Worm (Caenorhabditis elegans) whole organism, mixed stage, embryonic: Measurements from ENCODE around the gene C47E8.9.

Experiments
- M03D4.4 ChIP-seq: sonication (generic microtip); optimal IDR thresholded peaks from 2 replicates; lab custom pipeline; 2017; ENCODE audit warnings: mild to moderate bottlenecking, missing genetic modification characterization, missing compliant biosample characterization
- bed-3 ChIP-seq: fragments of 200-800 bp; sonication (Bioruptor generic); optimal IDR thresholded peaks from 3 replicates; lab custom pipeline; 2018; ENCODE audit warnings: mild to moderate bottlenecking, missing genetic modification characterization, moderate library complexity, missing compliant biosample characterization
- blmp-1 ChIP-seq: fragments of 150-350 bp; optimal IDR thresholded peaks from 2 replicates; lab custom pipeline; 2014; ENCODE audit warnings: missing biosample characterization, missing genetic modification characterization
- ceh-39 ChIP-seq: fragments of 150-350 bp; optimal IDR thresholded peaks from 2 replicates; lab custom pipeline; 2014; ENCODE audit warnings: missing biosample characterization, missing genetic modification characterization
- ceh-43 ChIP-seq: fragments of 200-800 bp; sonication (Bioruptor generic); optimal IDR thresholded peaks from 2 replicates; lab custom pipeline; 2018; ENCODE audit warnings: mild to moderate bottlenecking, missing genetic modification characterization, moderate library complexity, missing compliant biosample characterization
- ceh-83 ChIP-seq: fragments of 200-800 bp; sonication (Bioruptor generic); optimal IDR thresholded peaks from 2 replicates; lab custom pipeline; 2018; ENCODE audit warnings: mild to moderate bottlenecking, missing genetic modification characterization, missing compliant biosample characterization
- ces-1 ChIP-seq: fragments of 150-350 bp; optimal IDR thresholded peaks from 2 replicates; lab custom pipeline; 2014; ENCODE audit warnings: missing biosample characterization, missing genetic modification reagents, missing genetic modification characterization
- cnd-1 ChIP-seq: fragments of 200-800 bp; sonication (Bioruptor generic); optimal IDR thresholded peaks from 2 replicates; lab custom pipeline; 2018; ENCODE audit warnings: mild to moderate bottlenecking, missing genetic modification characterization, missing compliant biosample characterization
- drap-1 ChIP-seq: fragments of 200-800 bp; sonication (Bioruptor generic); optimal IDR thresholded peaks from 3 replicates; lab custom pipeline; 2018; ENCODE audit warnings: mild to moderate bottlenecking, missing genetic modification characterization, missing compliant biosample characterization
- elt-1 ChIP-seq: sonication (generic microtip); optimal IDR thresholded peaks from 2 replicates; lab custom pipeline; 2017; ENCODE audit warnings: missing genetic modification characterization, mild to moderate bottlenecking, missing compliant biosample characterization, antibody characterized with exemption, moderate library complexity, borderline replicate concordance; ENCODE audit not compliant: insufficient read depth
- elt-3 ChIP-seq: fragments of 150-350 bp; optimal IDR thresholded peaks from 2 replicates; lab custom pipeline; 2014; ENCODE audit warnings: missing biosample characterization, missing genetic modification characterization
- flh-1 ChIP-seq: fragments of 200-800 bp; sonication (Bioruptor generic); optimal IDR thresholded peaks from 2 replicates; lab custom pipeline; 2018; ENCODE audit warnings: mild to moderate bottlenecking, missing genetic modification characterization, moderate library complexity, missing compliant biosample characterization
- lin-13 ChIP-seq: fragments of 150-350 bp; optimal IDR thresholded peaks from 2 replicates; lab custom pipeline; 2014; ENCODE audit warnings: missing biosample characterization, missing genetic modification characterization
- lsy-2 ChIP-seq: fragments of 150-350 bp; optimal IDR thresholded peaks from 2 replicates; lab custom pipeline; 2014; ENCODE audit warnings: missing biosample characterization, missing genetic modification characterization
- mab-5 ChIP-seq: fragments of 150-350 bp; optimal IDR thresholded peaks from 2 replicates; lab custom pipeline; 2014; ENCODE audit warnings: missing biosample characterization, missing genetic modification characterization
- mep-1 ChIP-seq: fragments of 150-350 bp; optimal IDR thresholded peaks from 2 replicates; lab custom pipeline; 2017; ENCODE audit warnings: missing biosample characterization, missing genetic modification reagents, missing genetic modification characterization, inconsistent platforms
- mls-2 ChIP-seq: sonication (generic microtip); optimal IDR thresholded peaks from 2 replicates; lab custom pipeline; 2016; ENCODE audit warnings: mild to moderate bottlenecking, missing genetic modification characterization, moderate library complexity, missing compliant biosample characterization
- nhr-2 ChIP-seq: fragments of 150-350 bp; optimal IDR thresholded peaks from 2 replicates; lab custom pipeline; 2014; ENCODE audit warnings: missing biosample characterization, missing genetic modification characterization
- nhr-237 ChIP-seq: fragments of 150-350 bp; optimal IDR thresholded peaks from 2 replicates; lab custom pipeline; 2014; ENCODE audit warnings: missing biosample characterization, missing genetic modification characterization
- nhr-28 ChIP-seq: fragments of 150-350 bp; optimal IDR thresholded peaks from 2 replicates; lab custom pipeline; 2014; ENCODE audit warnings: missing biosample characterization, missing genetic modification characterization
- nhr-76 ChIP-seq: sonication (generic microtip); optimal IDR thresholded peaks from 2 replicates; lab custom pipeline; 2017; ENCODE audit warnings: missing biosample characterization, missing genetic modification characterization
- sem-2 ChIP-seq: fragments of 200-800 bp; sonication (Bioruptor generic); optimal IDR thresholded peaks from 2 replicates; lab custom pipeline; 2018; ENCODE audit warnings: mild to moderate bottlenecking, missing genetic modification characterization, missing compliant biosample characterization
- snpc-4 ChIP-seq: fragments of 150-350 bp; optimal IDR thresholded peaks from 2 replicates; lab custom pipeline; 2014; ENCODE audit warnings: missing biosample characterization, missing genetic modification characterization
- sptf-1 ChIP-seq: sonication (generic microtip); optimal IDR thresholded peaks from 2 replicates; lab custom pipeline; 2017; ENCODE audit warnings: mild to moderate bottlenecking, missing genetic modification characterization, moderate library complexity, missing compliant biosample characterization
- tbx-8 ChIP-seq: fragments of 200-800 bp; sonication (Bioruptor generic); optimal IDR thresholded peaks from 2 replicates; lab custom pipeline; 2018; ENCODE audit warnings: mild to moderate bottlenecking, missing genetic modification characterization, moderate library complexity, missing compliant biosample characterization
- unc-120 ChIP-seq: sonication (generic microtip); optimal IDR thresholded peaks from 2 replicates; lab custom pipeline; 2017; ENCODE audit warnings: missing genetic modification characterization, missing compliant biosample characterization; ENCODE audit not compliant: poor library complexity, severe bottlenecking
- unc-39 ChIP-seq: fragments of 150-350 bp; optimal IDR thresholded peaks from 2 replicates; lab custom pipeline; 2014; ENCODE audit warnings: missing biosample characterization, missing genetic modification characterization
- unc-62 ChIP-seq: fragments of 150-350 bp; optimal IDR thresholded peaks from 2 replicates; lab custom pipeline; 2014; ENCODE audit warnings: missing biosample characterization, missing genetic modification reagents, missing genetic modification characterization
- zip-8 ChIP-seq: fragments of 150-350 bp; optimal IDR thresholded peaks from 2 replicates; lab custom pipeline; 2014; ENCODE audit warnings: missing biosample characterization, missing genetic modification characterization
- ztf-11 ChIP-seq: fragments of 150-350 bp; optimal IDR thresholded peaks from 2 replicates; lab custom pipeline; 2014; ENCODE audit warnings: missing biosample characterization, missing genetic modification characterization

Gene C47E8.9

DNA sequence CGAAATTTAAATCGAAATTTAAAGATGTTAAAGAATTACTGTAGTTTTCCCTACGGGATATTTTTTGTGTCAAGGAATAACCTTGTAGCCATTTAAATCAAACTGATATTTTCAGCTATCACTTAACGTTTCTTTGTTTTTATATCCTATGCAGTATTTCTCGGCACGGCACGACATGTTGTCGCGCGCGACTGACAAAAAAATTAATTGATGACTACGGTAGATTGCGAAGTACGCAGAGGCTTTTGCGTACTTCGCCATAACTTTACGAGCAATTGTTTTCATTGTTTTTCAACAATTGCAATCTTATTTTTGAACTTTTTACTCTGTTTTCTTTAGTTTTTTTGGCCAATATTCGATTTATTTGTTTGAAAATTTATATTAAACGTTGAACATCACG is 34.9 kb downstream of the C47E8.9 start:
- TF ChIP-seq nhr-237 (tag; lab: Kevin White, UChicago) (no peak), lsy-2 (tag; lab: Kevin White, UChicago) (peak; percentile 17)

DNA sequence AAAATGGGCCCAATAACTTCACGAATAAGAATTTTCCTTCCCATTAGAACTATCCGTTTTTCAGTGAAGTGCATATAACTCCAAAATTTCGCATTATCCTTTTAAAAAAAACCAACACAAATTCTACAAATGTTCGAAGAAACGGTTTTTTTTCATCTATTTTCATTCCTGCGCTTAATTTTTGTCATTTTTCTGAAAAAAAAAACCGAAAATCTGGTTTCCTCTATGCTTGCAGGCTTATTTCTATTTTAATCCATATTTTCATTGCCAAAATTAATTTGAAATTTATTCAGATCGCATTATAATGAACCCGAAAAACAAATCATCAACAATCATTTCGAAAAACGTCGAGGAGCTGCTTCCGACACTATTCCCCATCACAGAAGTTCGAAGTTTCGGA is 35.6 kb downstream of the C47E8.9 start, which contains the start of gene set-5:
TSS of gene set-5 (plus strand) at position 301 of the 400 bp plus-strand sequence.
- no peak for TF ChIP-seq ceh-43
- no peak for TF ChIP-seq unc-62 (GFP tag; lab: Kevin White, UChicago)
- TF ChIP-seq zip-8: no peak
- TF ChIP-seq ceh-83 (GFP tag; lab: Kevin White, UChicago): no peak
- TF ChIP-seq drap-1 (GFP tag; lab: Kevin White, UChicago): no peak
- no peak for TF ChIP-seq sptf-1 (tag; lab: Kevin White, UChicago)
- TF ChIP-seq unc-120 (tag; lab: Kevin White, UChicago): no peak
- no peak for TF ChIP-seq unc-39 (tag; lab: Kevin White, UChicago)
- TF ChIP-seq elt-3 (tag; lab: Kevin White, UChicago): no peak

DNA sequence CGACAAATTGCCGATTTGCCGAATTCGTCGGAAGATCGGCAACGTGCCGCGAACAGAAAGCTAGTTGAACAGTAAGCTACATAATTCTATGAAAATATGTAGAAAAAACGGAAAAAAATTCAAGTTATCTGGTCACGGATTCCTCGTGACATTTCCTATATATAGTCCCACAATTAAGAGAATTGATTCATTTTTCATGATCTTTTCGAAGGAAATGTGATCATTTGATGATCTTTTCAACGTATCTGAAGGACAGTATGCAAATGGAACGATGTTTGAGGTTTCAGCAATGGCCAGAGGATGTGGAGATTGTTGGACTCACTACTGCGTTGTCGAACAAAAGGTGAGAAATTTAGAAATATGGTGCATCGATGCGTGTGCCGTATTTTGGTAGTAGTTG is 44.9 kb downstream of the C47E8.9 start, which contains the start of gene R08A2.9:
TSS of gene R08A2.9 (plus strand) at position 301 of the 400 bp plus-strand sequence.
- TF ChIP-seq zip-8 (no peak), mls-2 (no peak), mep-1 (tag; lab: Kevin White, UChicago) (no peak), lsy-2 (tag; lab: Kevin White, UChicago) (no peak), drap-1 (GFP tag; lab: Kevin White, UChicago) (no peak), lin-13 (tag; lab: Kevin White, UChicago) (no peak), mab-5 (tag; lab: Kevin White, UChicago) (no peak), ceh-43 (no peak), snpc-4 (tag; lab: Kevin White, UChicago) (no peak), sem-2 (no peak), bed-3 (GFP tag; lab: Kevin White, UChicago) (no peak), unc-62 (GFP tag; lab: Kevin White, UChicago) (no peak), sptf-1 (tag; lab: Kevin White, UChicago) (no peak)

DNA sequence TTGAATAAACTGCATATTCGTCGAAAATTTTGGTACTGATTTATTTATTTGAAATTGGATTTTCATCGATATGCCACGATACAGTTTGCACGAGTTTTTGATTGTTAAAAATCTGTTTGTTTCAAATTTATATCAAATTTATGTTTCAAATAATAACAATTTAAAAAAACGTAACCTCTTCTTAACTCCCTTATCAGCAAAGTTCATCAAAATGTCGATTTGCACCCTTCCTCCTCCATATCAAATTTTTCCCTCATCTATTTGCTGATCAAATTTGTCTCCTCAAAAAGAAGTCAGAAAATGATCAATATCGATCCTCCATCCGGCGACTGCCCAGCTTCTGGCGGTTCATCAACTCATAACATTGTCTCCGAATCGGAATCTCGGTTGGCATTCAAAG is 48.0 kb downstream of the C47E8.9 start, which contains the start of gene ssp-33:
TSS of gene ssp-33 (plus strand) at position 301 of the 400 bp plus-strand sequence.
- TF ChIP-seq ceh-83 (GFP tag; lab: Kevin White, UChicago): no peak
- no peak for TF ChIP-seq lsy-2 (tag; lab: Kevin White, UChicago)
- TF ChIP-seq blmp-1 (tag; lab: Kevin White, UChicago): no peak
- TF ChIP-seq nhr-2 (tag; lab: Kevin White, UChicago): no peak
- TF ChIP-seq mls-2: no peak
- TF ChIP-seq drap-1 (GFP tag; lab: Kevin White, UChicago): no peak
- TF ChIP-seq nhr-28 (tag; lab: Kevin White, UChicago): no peak
- TF ChIP-seq tbx-8: no peak
- no peak for TF ChIP-seq ceh-39 (tag; lab: Kevin White, UChicago)
- no peak for TF ChIP-seq ces-1 (GFP tag; lab: Kevin White, UChicago)
- TF ChIP-seq mab-5 (tag; lab: Kevin White, UChicago): no peak
- no peak for TF ChIP-seq flh-1
- TF ChIP-seq elt-1: no peak
- TF ChIP-seq sptf-1 (tag; lab: Kevin White, UChicago): no peak

DNA sequence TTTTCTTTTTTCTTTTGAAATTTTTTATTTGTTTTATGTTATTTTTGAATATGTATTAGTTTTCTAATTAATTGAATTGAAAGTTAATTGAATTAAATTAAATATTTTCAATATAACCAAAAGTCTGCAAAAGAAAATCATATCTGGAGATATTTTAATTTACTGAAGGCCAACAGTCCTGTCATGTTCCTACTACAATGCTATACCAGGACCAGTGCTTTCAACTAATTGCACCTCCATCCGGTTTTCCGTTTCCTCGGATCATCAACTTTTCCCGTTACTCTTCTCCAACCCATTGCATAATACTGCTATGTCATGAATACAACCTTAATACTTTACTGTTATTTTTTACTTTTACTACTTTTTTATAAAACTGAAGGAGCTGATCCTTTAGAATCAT is 49.2 kb downstream of the C47E8.9 start, which contains the start of gene R08A2.5:
TSS of gene R08A2.5 (plus strand) at position 301 of the 400 bp plus-strand sequence.
- no peak for TF ChIP-seq cnd-1 (tag; lab: Kevin White, UChicago)
- TF ChIP-seq nhr-76: no peak
- TF ChIP-seq mls-2: no peak

DNA sequence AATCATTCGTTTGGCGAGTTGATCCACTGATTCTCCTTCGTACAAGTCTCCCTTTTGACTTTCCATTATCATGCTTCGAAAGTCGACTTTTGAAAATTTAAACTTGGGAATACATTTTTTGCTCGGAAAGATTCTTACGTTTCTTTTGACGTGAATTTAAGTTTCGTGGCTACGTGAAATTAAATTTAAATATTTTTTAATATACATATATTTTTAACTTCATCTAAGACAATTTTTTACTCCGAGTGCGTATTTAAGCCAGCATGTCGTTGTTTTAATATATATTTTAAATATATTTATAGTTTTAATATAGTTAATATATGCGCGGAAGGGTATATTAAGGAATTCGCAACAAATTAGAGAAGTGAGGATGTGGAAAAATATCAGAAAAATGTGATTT is 52.5 kb downstream of the C47E8.9 start, which contains the start of gene R08A2.2:
TSS of gene R08A2.2 (minus strand) at position 101 of the 400 bp plus-strand sequence.
- TF ChIP-seq unc-39 (tag; lab: Kevin White, UChicago) (no peak), bed-3 (GFP tag; lab: Kevin White, UChicago) (no peak), elt-3 (tag; lab: Kevin White, UChicago) (no peak), snpc-4 (tag; lab: Kevin White, UChicago) (no peak), nhr-76 (no peak), nhr-2 (tag; lab: Kevin White, UChicago) (no peak), unc-62 (GFP tag; lab: Kevin White, UChicago) (no peak), ztf-11 (tag; lab: Kevin White, UChicago) (no peak), ces-1 (GFP tag; lab: Kevin White, UChicago) (no peak), mep-1 (tag; lab: Kevin White, UChicago) (no peak), M03D4.4 (tag; lab: Kevin White, UChicago) (no peak), nhr-28 (tag; lab: Kevin White, UChicago) (no peak)
